Fruit fly (Drosophila melanogaster): ENCODE results near the gene CG43082.

Gene CG43082

dm6 chr3L:15689518-15689917 is 27.9 kb downstream of the CG43082 start (continued):
- TF ChIP-seq Atf6 (GFP tag; IDR thresholded peaks at IDR 0.05) (peak; percentile 40; the same call in 1 of the 2 replicates), Camta (GFP tag; optimal IDR thresholded peaks at IDR 0.05) (peak; percentile 1), wor (GFP tag; IDR thresholded peaks at IDR 0.05) (no peak), Fer3 (tag; optimal IDR thresholded peaks at IDR 0.05) (peak; percentile 17), CG2889 (GFP tag; IDR thresholded peaks at IDR 0.05) (no peak), lmd (GFP tag; IDR thresholded peaks at IDR 0.05) (no peak), CG2712 (tag; optimal IDR thresholded peaks at IDR 0.05) (no peak), zfh2 (GFP tag; optimal IDR thresholded peaks at IDR 0.05) (no peak), CG11696 (GFP tag; IDR thresholded peaks at IDR 0.05) (no peak), CG8290 (GFP tag; optimal IDR thresholded peaks at IDR 0.05) (no peak), CG8290 (tag; optimal IDR thresholded peaks at IDR 0.05) (peak in 1 of 2 experiments; percentile 46), nom (GFP tag; optimal IDR thresholded peaks at IDR 0.05) (no peak), ATbp (GFP tag; optimal IDR thresholded peaks at IDR 0.05) (no peak), dmrt99B (tag; optimal IDR thresholded peaks at IDR 0.05) (no peak), psq (GFP tag; optimal IDR thresholded peaks at IDR 0.05) (no peak), row (GFP tag; IDR thresholded peaks at IDR 0.05) (no peak), chif (GFP tag; optimal IDR thresholded peaks at IDR 0.05) (no peak), CG4730 (GFP tag; IDR thresholded peaks at IDR 0.05) (no peak), CG9727 (GFP tag; optimal IDR thresholded peaks at IDR 0.05) (no peak), CG2116 (GFP tag; optimal IDR thresholded peaks at IDR 0.05) (no peak), bcd (GFP tag; optimal IDR thresholded peaks at IDR 0.05) (peak; percentile 13), pho (GFP tag; optimal IDR thresholded peaks at IDR 0.05) (peak; percentile 18), CG10565 (GFP tag; optimal IDR thresholded peaks at IDR 0.05) (no peak), Hsf (GFP tag; optimal IDR thresholded peaks at IDR 0.05) (no peak), Ada2b (GFP tag; IDR thresholded peaks at IDR 0.05) (no peak), CG11247 (GFP tag; IDR thresholded peaks at IDR 0.05) (no peak), CG31388 (GFP tag; optimal IDR thresholded peaks at IDR 0.05) (no peak), disco-r (GFP tag; optimal IDR thresholded peaks at IDR 0.05) (no peak), z (GFP tag; IDR thresholded peaks at IDR 0.05) (no peak), Dref (GFP tag; IDR thresholded peaks at IDR 0.05) (no peak), HHEX (GFP tag; optimal IDR thresholded peaks at IDR 0.05) (peak; percentile 17), CG13424 (tag; optimal IDR thresholded peaks at IDR 0.05) (no peak), hbn (GFP tag; IDR thresholded peaks at IDR 0.05; ENCODE audit: partially characterized antibody) (no peak), ci (GFP tag; IDR thresholded peaks at IDR 0.05) (peak; percentile 32; the same call in 1 of the 3 replicates), ranshi (GFP tag; IDR thresholded peaks at IDR 0.05) (no peak), so (GFP tag; IDR thresholded peaks at IDR 0.05) (peak; percentile 54; the same call in 1 of the 3 replicates), exex (tag; optimal IDR thresholded peaks at IDR 0.05) (no peak), Lhr (GFP tag; optimal IDR thresholded peaks at IDR 0.05) (no peak), CG10147 (GFP tag; optimal IDR thresholded peaks at IDR 0.05) (no peak), ash1 (GFP tag; optimal IDR thresholded peaks at IDR 0.05) (no peak), seq (GFP tag; IDR thresholded peaks at IDR 0.05) (peak; percentile 52; the same call in 1 of the 2 replicates), PHDP (tag; optimal IDR thresholded peaks at IDR 0.05) (no peak), CG17829 (tag; optimal IDR thresholded peaks at IDR 0.05) (no peak), CG12219 (GFP tag; optimal IDR thresholded peaks at IDR 0.05) (no peak), CG9817 (tag; optimal IDR thresholded peaks at IDR 0.05) (no peak), CG18619 (GFP tag; optimal IDR thresholded peaks at IDR 0.05) (peak; percentile 20), Tbp (GFP tag; optimal IDR thresholded peaks at IDR 0.05) (no peak), mirr (GFP tag; optimal IDR thresholded peaks at IDR 0.05) (peak; percentile 49), nerfin-2 (GFP tag; IDR thresholded peaks at IDR 0.05; ENCODE audit: partially characterized antibody) (no peak), rib (GFP tag; IDR thresholded peaks at IDR 0.05) (no peak), sob (GFP tag; IDR thresholded peaks at IDR 0.05) (no peak), usp (GFP tag; optimal IDR thresholded peaks at IDR 0.05) (no peak), dimm (GFP tag; IDR thresholded peaks at IDR 0.05) (no peak)
